Worm (Caenorhabditis elegans) whole organism, L4/young adult: ENCODE results near the gene F53F4.18.

ENCODE experiments used
- W03F9.2 ChIP-seq: fragments of 150-350 bp; optimal IDR thresholded peaks from 2 replicates; lab custom pipeline; 2014; ENCODE audit warnings: missing biosample characterization, missing genetic modification characterization
- dao-5 ChIP-seq: sonication (generic microtip); optimal IDR thresholded peaks from 2 replicates; lab custom pipeline; 2016; ENCODE audit warnings: missing genotype, missing genetic modification characterization, moderate library complexity, missing compliant biosample characterization
- him-1 ChIP-seq: sonication (generic microtip); optimal IDR thresholded peaks from 2 replicates; lab custom pipeline; 2016; ENCODE audit warnings: missing genotype, missing genetic modification reagents, missing genetic modification characterization, missing compliant biosample characterization

The F53F4.18 gene

ce11 chrV:13589494-13590176, at the start of gene F53F4.18, which contains the start of gene F53F4.2:
Gene F53F4.18, plus strand, starts transcription at chrV:13590126.
Gene F53F4.2, minus strand, starts transcription at chrV:13589594.
- TF ChIP-seq dao-5 = no peak
- TF ChIP-seq him-1 (tag; lab: Kevin White, UChicago) = no peak
- TF ChIP-seq W03F9.2 (tag; lab: Kevin White, UChicago) = no peak

ce11 chrV:13551601-13552000, 38.3 kb upstream of the F53F4.18 start, which contains the start of the genes C56A3.4 and C56A3.5:
Gene C56A3.4, minus strand, starts transcription at chrV:13551754.
Gene C56A3.5, plus strand, starts transcription at chrV:13551967.
- TF ChIP-seq dao-5 (no peak), him-1 (tag; lab: Kevin White, UChicago) (no peak), W03F9.2 (tag; lab: Kevin White, UChicago) (peak; percentile 54)

ce11 chrV:13556297-13556696, 33.6 kb upstream of the F53F4.18 start, which contains the start of gene C56A3.6:
Gene C56A3.6, minus strand, starts transcription at chrV:13556397.
- TF ChIP-seq him-1 (tag; lab: Kevin White, UChicago) = no peak
- TF ChIP-seq dao-5 = no peak
- no peak for TF ChIP-seq W03F9.2 (tag; lab: Kevin White, UChicago)

ce11 chrV:13556746-13557145, 33.2 kb upstream of the F53F4.18 start, which contains the start of gene cav-2:
Gene cav-2, plus strand, starts transcription at chrV:13557104.
- no peak for TF ChIP-seq dao-5
- TF ChIP-seq him-1 (tag; lab: Kevin White, UChicago) = peak; percentile 64
- TF ChIP-seq W03F9.2 (tag; lab: Kevin White, UChicago) = peak; percentile 84

ce11 chrV:13559978-13560377, 29.9 kb upstream of the F53F4.18 start, which contains the start of gene C56A3.8:
Gene C56A3.8, plus strand, starts transcription at chrV:13560278.
- TF ChIP-seq W03F9.2 (tag; lab: Kevin White, UChicago) = no peak
- no peak for TF ChIP-seq him-1 (tag; lab: Kevin White, UChicago)
- no peak for TF ChIP-seq dao-5

- TF ChIP-seq him-1 (tag; lab: Kevin White, UChicago) (no peak), W03F9.2 (tag; lab: Kevin White, UChicago) (no peak), dao-5 (no peak)
Measured at ce11 chrV:13562748-13563147, 27.2 kb upstream of the F53F4.18 start.

ce11 chrV:13563841-13564240, 26.1 kb upstream of the F53F4.18 start, which contains the start of gene grl-17:
Gene grl-17, minus strand, starts transcription at chrV:13563941.
- TF ChIP-seq W03F9.2 (tag; lab: Kevin White, UChicago) (no peak), dao-5 (no peak), him-1 (tag; lab: Kevin White, UChicago) (no peak)

ce11 chrV:13565197-13565596, 24.7 kb upstream of the F53F4.18 start:
- TF ChIP-seq dao-5 (no peak), him-1 (tag; lab: Kevin White, UChicago) (no peak), W03F9.2 (tag; lab: Kevin White, UChicago) (peak; percentile 85)

- TF ChIP-seq him-1 (tag; lab: Kevin White, UChicago) (no peak), W03F9.2 (tag; lab: Kevin White, UChicago) (no peak), dao-5 (no peak)
Measured at ce11 chrV:13565781-13566180, 24.1 kb upstream of the F53F4.18 start, which contains the start of gene slrp-1. Gene slrp-1, plus strand, starts transcription at chrV:13565863.

- no peak for TF ChIP-seq him-1 (tag; lab: Kevin White, UChicago)
- no peak for TF ChIP-seq dao-5
- TF ChIP-seq W03F9.2 (tag; lab: Kevin White, UChicago) = no peak
Measured at ce11 chrV:13566967-13567366, 23.0 kb upstream of the F53F4.18 start.

- peak; percentile 83 for TF ChIP-seq W03F9.2 (tag; lab: Kevin White, UChicago)
- TF ChIP-seq dao-5 = no peak
- no peak for TF ChIP-seq him-1 (tag; lab: Kevin White, UChicago)
Measured at ce11 chrV:13568533-13568932, 21.4 kb upstream of the F53F4.18 start, which contains the start of the genes nuaf-1 and bir-2. Gene nuaf-1, minus strand, starts transcription at chrV:13568630. Gene bir-2, plus strand, starts transcription at chrV:13568850.

ce11 chrV:13571714-13572258, 18.1 kb upstream of the F53F4.18 start, which contains the start of gene C50B8.4:
Gene C50B8.4, plus strand, starts transcription at chrV:13572012.
- no peak for TF ChIP-seq him-1 (tag; lab: Kevin White, UChicago)
- TF ChIP-seq W03F9.2 (tag; lab: Kevin White, UChicago) = no peak
- no peak for TF ChIP-seq dao-5

- no peak for TF ChIP-seq W03F9.2 (tag; lab: Kevin White, UChicago)
- no peak for TF ChIP-seq dao-5
- TF ChIP-seq him-1 (tag; lab: Kevin White, UChicago) = no peak
Measured at ce11 chrV:13575866-13576265, 14.1 kb upstream of the F53F4.18 start.

ce11 chrV:13576828-13577227, 13.1 kb upstream of the F53F4.18 start:
- no peak for TF ChIP-seq him-1 (tag; lab: Kevin White, UChicago)
- TF ChIP-seq dao-5 = no peak
- no peak for TF ChIP-seq W03F9.2 (tag; lab: Kevin White, UChicago)
